Worm (Caenorhabditis elegans) whole organism, mixed stage, embryonic: ENCODE results near the gene C08F1.10.

Experiments used
- bed-3 ChIP-seq: fragments of 200-800 bp; sonication (Bioruptor generic); optimal IDR thresholded peaks from 3 replicates; lab custom pipeline; 2018; ENCODE audit warnings: mild to moderate bottlenecking, missing genetic modification characterization, moderate library complexity, missing compliant biosample characterization
- blmp-1 ChIP-seq: fragments of 150-350 bp; optimal IDR thresholded peaks from 2 replicates; lab custom pipeline; 2014; ENCODE audit warnings: missing biosample characterization, missing genetic modification characterization
- ceh-39 ChIP-seq: fragments of 150-350 bp; optimal IDR thresholded peaks from 2 replicates; lab custom pipeline; 2014; ENCODE audit warnings: missing biosample characterization, missing genetic modification characterization
- ceh-83 ChIP-seq: fragments of 200-800 bp; sonication (Bioruptor generic); optimal IDR thresholded peaks from 2 replicates; lab custom pipeline; 2018; ENCODE audit warnings: mild to moderate bottlenecking, missing genetic modification characterization, missing compliant biosample characterization
- cnd-1 ChIP-seq: fragments of 200-800 bp; sonication (Bioruptor generic); optimal IDR thresholded peaks from 2 replicates; lab custom pipeline; 2018; ENCODE audit warnings: mild to moderate bottlenecking, missing genetic modification characterization, missing compliant biosample characterization
- drap-1 ChIP-seq: fragments of 200-800 bp; sonication (Bioruptor generic); optimal IDR thresholded peaks from 3 replicates; lab custom pipeline; 2018; ENCODE audit warnings: mild to moderate bottlenecking, missing genetic modification characterization, missing compliant biosample characterization
- elt-1 ChIP-seq: sonication (generic microtip); optimal IDR thresholded peaks from 2 replicates; lab custom pipeline; 2017; ENCODE audit warnings: missing genetic modification characterization, mild to moderate bottlenecking, missing compliant biosample characterization, antibody characterized with exemption, moderate library complexity, borderline replicate concordance; ENCODE audit not compliant: insufficient read depth
- elt-3 ChIP-seq: fragments of 150-350 bp; optimal IDR thresholded peaks from 2 replicates; lab custom pipeline; 2014; ENCODE audit warnings: missing biosample characterization, missing genetic modification characterization
- ham-2 ChIP-seq: fragments of 200-800 bp; sonication (Bioruptor generic); optimal IDR thresholded peaks from 2 replicates; lab custom pipeline; 2018; ENCODE audit warnings: mild to moderate bottlenecking, missing genetic modification characterization, missing compliant biosample characterization
- hlh-1 ChIP-seq: fragments of 150-350 bp; optimal IDR thresholded peaks from 2 replicates; lab custom pipeline; 2014; ENCODE audit warnings: missing biosample characterization, missing genetic modification reagents, missing genetic modification characterization
- lin-13 ChIP-seq: fragments of 150-350 bp; optimal IDR thresholded peaks from 2 replicates; lab custom pipeline; 2014; ENCODE audit warnings: missing biosample characterization, missing genetic modification characterization
- lin-32 ChIP-seq: fragments of 200-800 bp; sonication (Bioruptor generic); optimal IDR thresholded peaks from 2 replicates; lab custom pipeline; 2018; ENCODE audit warnings: mild to moderate bottlenecking, missing genetic modification characterization, missing compliant biosample characterization
- mab-5 ChIP-seq: fragments of 150-350 bp; optimal IDR thresholded peaks from 2 replicates; lab custom pipeline; 2014; ENCODE audit warnings: missing biosample characterization, missing genetic modification characterization
- mep-1 ChIP-seq: fragments of 150-350 bp; optimal IDR thresholded peaks from 2 replicates; lab custom pipeline; 2017; ENCODE audit warnings: missing biosample characterization, missing genetic modification reagents, missing genetic modification characterization, inconsistent platforms
- mls-2 ChIP-seq: sonication (generic microtip); optimal IDR thresholded peaks from 2 replicates; lab custom pipeline; 2016; ENCODE audit warnings: mild to moderate bottlenecking, missing genetic modification characterization, moderate library complexity, missing compliant biosample characterization
- nhr-12 ChIP-seq: fragments of 150-350 bp; optimal IDR thresholded peaks from 2 replicates; lab custom pipeline; 2014; ENCODE audit warnings: missing biosample characterization, missing genetic modification characterization
- nhr-2 ChIP-seq: fragments of 150-350 bp; optimal IDR thresholded peaks from 2 replicates; lab custom pipeline; 2014; ENCODE audit warnings: missing biosample characterization, missing genetic modification characterization
- nhr-28 ChIP-seq: fragments of 150-350 bp; optimal IDR thresholded peaks from 2 replicates; lab custom pipeline; 2014; ENCODE audit warnings: missing biosample characterization, missing genetic modification characterization
- nhr-76 ChIP-seq: sonication (generic microtip); optimal IDR thresholded peaks from 2 replicates; lab custom pipeline; 2017; ENCODE audit warnings: missing biosample characterization, missing genetic modification characterization
- pha-4 ChIP-seq: fragments of 150-350 bp; optimal IDR thresholded peaks from 2 replicates; lab custom pipeline; 2018; ENCODE audit warnings: missing biosample characterization, missing genetic modification reagents, missing genetic modification characterization
- sem-2 ChIP-seq: fragments of 200-800 bp; sonication (Bioruptor generic); optimal IDR thresholded peaks from 2 replicates; lab custom pipeline; 2018; ENCODE audit warnings: mild to moderate bottlenecking, missing genetic modification characterization, missing compliant biosample characterization
- snpc-4 ChIP-seq: fragments of 150-350 bp; optimal IDR thresholded peaks from 2 replicates; lab custom pipeline; 2014; ENCODE audit warnings: missing biosample characterization, missing genetic modification characterization
- sptf-1 ChIP-seq: sonication (generic microtip); optimal IDR thresholded peaks from 2 replicates; lab custom pipeline; 2017; ENCODE audit warnings: mild to moderate bottlenecking, missing genetic modification characterization, moderate library complexity, missing compliant biosample characterization
- tbx-8 ChIP-seq: fragments of 200-800 bp; sonication (Bioruptor generic); optimal IDR thresholded peaks from 2 replicates; lab custom pipeline; 2018; ENCODE audit warnings: mild to moderate bottlenecking, missing genetic modification characterization, moderate library complexity, missing compliant biosample characterization
- unc-120 ChIP-seq: sonication (generic microtip); optimal IDR thresholded peaks from 2 replicates; lab custom pipeline; 2017; ENCODE audit warnings: missing genetic modification characterization, missing compliant biosample characterization; ENCODE audit not compliant: poor library complexity, severe bottlenecking
- unc-39 ChIP-seq: fragments of 150-350 bp; optimal IDR thresholded peaks from 2 replicates; lab custom pipeline; 2014; ENCODE audit warnings: missing biosample characterization, missing genetic modification characterization
- unc-62 ChIP-seq: fragments of 150-350 bp; optimal IDR thresholded peaks from 2 replicates; lab custom pipeline; 2014; ENCODE audit warnings: missing biosample characterization, missing genetic modification reagents, missing genetic modification characterization
- zip-8 ChIP-seq: fragments of 150-350 bp; optimal IDR thresholded peaks from 2 replicates; lab custom pipeline; 2014; ENCODE audit warnings: missing biosample characterization, missing genetic modification characterization
- ztf-11 ChIP-seq: fragments of 150-350 bp; optimal IDR thresholded peaks from 2 replicates; lab custom pipeline; 2014; ENCODE audit warnings: missing biosample characterization, missing genetic modification characterization

C08F1.10 gene

DNA sequence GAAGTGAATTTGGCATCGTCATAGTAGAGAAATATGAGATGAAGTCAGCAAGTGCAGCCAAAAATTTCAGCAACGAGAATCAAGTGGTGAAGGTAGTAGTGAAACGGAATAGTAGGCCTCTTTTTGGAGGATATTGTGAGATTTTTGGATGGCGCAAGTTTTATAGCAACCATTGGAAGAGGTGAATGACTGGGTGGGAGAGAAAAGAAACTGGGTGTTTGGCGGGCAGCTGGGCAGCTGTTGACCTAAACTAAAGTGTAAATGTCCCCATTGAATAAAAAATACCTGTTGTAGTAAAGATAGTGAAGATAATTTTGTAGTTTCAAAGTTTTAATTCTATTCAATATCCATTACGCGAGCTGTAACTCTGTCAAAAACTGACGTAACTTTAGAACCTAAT lies 29.9 kb upstream of the C08F1.10 start:
- TF ChIP-seq cnd-1 (tag; lab: Kevin White, UChicago) (no peak), nhr-12 (no peak), hlh-1 (peak; percentile 59)

DNA sequence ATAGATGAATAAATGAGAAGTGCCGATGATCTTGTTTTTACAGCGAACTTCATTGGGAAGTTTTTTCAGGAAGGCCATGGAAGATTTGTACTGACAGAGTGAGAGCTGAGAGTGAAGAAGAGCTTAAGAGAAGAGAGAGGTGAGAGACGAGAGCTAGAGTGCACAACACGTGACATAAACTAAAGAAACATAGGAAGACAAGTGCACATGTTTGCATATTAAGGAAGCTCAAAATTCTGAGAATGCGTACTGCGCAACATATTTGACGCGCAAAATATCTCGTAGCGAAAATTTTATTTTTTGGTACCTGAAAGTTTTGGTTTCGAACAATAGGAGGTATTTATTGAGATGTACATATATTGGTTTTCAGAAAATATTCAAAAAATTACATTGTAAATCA lies 22.1 kb upstream of the C08F1.10 start, which contains the start of gene C08F1.8:
Gene C08F1.8, minus strand, starts transcription at position 101 of the 400 bp plus-strand sequence.
- no peak for TF ChIP-seq lin-32 (GFP tag; lab: Kevin White, UChicago)
- no peak for TF ChIP-seq pha-4 (tag; lab: Kevin White, UChicago)
- no peak for TF ChIP-seq nhr-28 (tag; lab: Kevin White, UChicago)

DNA sequence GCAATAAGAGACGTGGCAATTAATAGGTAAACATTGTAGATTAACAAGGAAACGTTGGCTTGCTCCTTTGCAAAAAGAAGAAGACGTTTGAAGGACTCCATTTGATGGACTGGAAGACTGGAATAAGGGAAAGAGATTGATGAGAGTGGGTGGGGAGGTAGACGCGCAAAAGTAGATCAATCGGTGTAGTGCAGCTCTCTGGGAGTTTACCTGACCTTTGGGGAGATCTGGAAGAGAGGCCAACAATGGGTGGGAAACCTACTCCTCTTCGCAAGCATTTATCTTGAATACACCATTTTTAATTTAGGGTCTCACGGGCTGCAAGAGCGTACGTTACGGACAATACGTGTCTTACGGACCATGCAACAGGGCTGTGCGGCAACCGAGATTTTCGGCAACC lies 20.2 kb upstream of the C08F1.10 start, which contains the start of gene C08F1.12:
Gene C08F1.12, minus strand, starts transcription at position 101 of the 400 bp plus-strand sequence.
- no peak for TF ChIP-seq cnd-1 (tag; lab: Kevin White, UChicago)
- TF ChIP-seq snpc-4 (tag; lab: Kevin White, UChicago): no peak
- no peak for TF ChIP-seq nhr-12
- TF ChIP-seq lin-32 (GFP tag; lab: Kevin White, UChicago): no peak
- TF ChIP-seq bed-3: no peak
- TF ChIP-seq unc-120: no peak
- TF ChIP-seq unc-39 (tag; lab: Kevin White, UChicago): no peak
- TF ChIP-seq elt-3 (tag; lab: Kevin White, UChicago): no peak
- no peak for TF ChIP-seq nhr-2 (tag; lab: Kevin White, UChicago)
- no peak for TF ChIP-seq zip-8 (tag; lab: Kevin White, UChicago)
- TF ChIP-seq sptf-1 (tag; lab: Kevin White, UChicago): no peak
- no peak for TF ChIP-seq ceh-83 (GFP tag; lab: Kevin White, UChicago)
- no peak for TF ChIP-seq mab-5 (tag; lab: Kevin White, UChicago)
- TF ChIP-seq sem-2 (GFP tag; lab: Kevin White, UChicago): no peak
- TF ChIP-seq ceh-39 (tag; lab: Kevin White, UChicago): no peak
- TF ChIP-seq ham-2 (GFP tag; lab: Kevin White, UChicago): no peak
- no peak for TF ChIP-seq tbx-8 (GFP tag; lab: Kevin White, UChicago)
- no peak for TF ChIP-seq blmp-1 (tag; lab: Kevin White, UChicago)
- TF ChIP-seq mep-1 (tag; lab: Kevin White, UChicago): no peak
- TF ChIP-seq mls-2 (tag; lab: Kevin White, UChicago): no peak

DNA sequence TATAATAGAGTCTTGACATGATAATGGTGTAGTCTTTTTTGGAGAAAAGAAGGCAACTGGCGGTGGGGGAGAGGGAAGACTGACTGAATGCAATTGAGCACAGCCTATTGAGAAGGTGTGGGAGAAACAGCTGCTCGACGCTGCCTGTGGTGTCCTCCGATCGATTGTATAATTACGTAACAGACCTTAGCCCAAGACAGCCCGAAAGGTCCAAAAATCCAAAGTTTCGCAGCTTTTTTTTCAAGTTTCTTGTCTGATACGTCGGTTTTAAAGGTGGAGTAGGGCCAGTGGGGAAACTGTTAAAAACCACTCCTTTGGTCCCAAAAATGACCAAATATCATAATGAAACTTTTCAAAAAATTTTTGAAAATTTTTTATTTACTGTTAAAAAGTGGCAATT lies 2.0 kb upstream of the C08F1.10 start, which contains the start of the genes C08F1.6 and fbxb-13:
Gene C08F1.6, minus strand, starts transcription at position 101 of the 400 bp plus-strand sequence.
Gene fbxb-13, plus strand, starts transcription at position 191 of the 400 bp plus-strand sequence.
- no peak for TF ChIP-seq nhr-76 (tag; lab: Kevin White, UChicago)
- no peak for TF ChIP-seq blmp-1 (tag; lab: Kevin White, UChicago)
- TF ChIP-seq lin-32 (GFP tag; lab: Kevin White, UChicago): peak; percentile 15
- TF ChIP-seq ztf-11 (tag; lab: Kevin White, UChicago): no peak
- TF ChIP-seq snpc-4 (tag; lab: Kevin White, UChicago): no peak
- TF ChIP-seq hlh-1: peak; percentile 0
- no peak for TF ChIP-seq ceh-83 (GFP tag; lab: Kevin White, UChicago)
- no peak for TF ChIP-seq tbx-8 (GFP tag; lab: Kevin White, UChicago)
- peak; percentile 48 for TF ChIP-seq cnd-1 (tag; lab: Kevin White, UChicago)
- TF ChIP-seq, all 35 proteins: peak for 3

DNA sequence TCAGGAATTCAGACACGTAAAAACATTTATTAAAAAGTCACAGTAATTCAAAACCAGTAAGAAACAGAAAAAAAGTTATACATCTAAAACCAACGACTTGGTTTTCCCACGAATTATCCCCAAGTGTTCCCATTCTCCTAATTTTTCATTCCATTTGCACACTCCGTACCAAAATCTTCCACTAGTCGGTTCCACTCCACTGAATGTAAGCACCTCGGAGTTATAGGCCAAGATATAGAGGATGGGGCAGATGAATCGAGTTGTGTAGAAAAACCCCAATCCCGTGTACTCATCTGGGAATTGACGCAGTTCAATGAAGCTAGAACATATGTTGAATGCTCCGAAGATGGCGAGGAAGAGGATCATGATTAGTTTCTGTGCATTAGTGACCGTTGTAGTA lies 1.1 kb upstream of the C08F1.10 start:
- TF ChIP-seq drap-1 (no peak), lin-13 (tag; lab: Kevin White, UChicago) (no peak), unc-62 (GFP tag; lab: Kevin White, UChicago) (no peak), zip-8 (tag; lab: Kevin White, UChicago) (no peak), nhr-76 (tag; lab: Kevin White, UChicago) (no peak)

DNA sequence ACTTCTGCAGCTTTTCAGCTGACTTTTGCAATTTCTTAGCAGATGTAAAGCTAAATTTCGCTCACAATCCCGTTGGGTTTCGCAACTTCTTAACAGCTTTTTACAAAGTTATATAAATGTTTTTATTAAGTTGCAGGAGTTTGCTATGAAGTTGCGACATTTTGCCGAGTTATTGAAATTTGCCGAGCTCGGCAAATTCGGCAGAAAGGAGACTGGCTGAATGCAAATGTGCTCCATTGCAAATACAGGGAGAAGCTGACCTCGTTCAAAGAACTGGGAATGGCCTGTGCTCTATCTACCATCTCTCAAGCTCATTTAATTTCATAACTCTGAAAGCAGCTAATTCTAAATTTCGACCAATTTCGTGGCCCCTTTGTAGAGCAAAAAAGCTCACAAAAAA lies 1.3 kb downstream of the C08F1.10 start, which contains the start of gene C08F1.11:
Gene C08F1.11, minus strand, starts transcription at position 101 of the 400 bp plus-strand sequence.
- TF ChIP-seq elt-1 (tag; lab: Kevin White, UChicago): no peak
- TF ChIP-seq, all 35 proteins: peak for 0
